Worm (Caenorhabditis elegans) whole organism, L4/young adult: Measurements from ENCODE around the gene M88.4.

Experiments used
- W03F9.2 ChIP-seq: fragments of 150-350 bp; optimal IDR thresholded peaks from 2 replicates; lab custom pipeline; 2014; ENCODE audit warnings: missing biosample characterization, missing genetic modification characterization
- dao-5 ChIP-seq: sonication (generic microtip); optimal IDR thresholded peaks from 2 replicates; lab custom pipeline; 2016; ENCODE audit warnings: missing genotype, missing genetic modification characterization, moderate library complexity, missing compliant biosample characterization
- him-1 ChIP-seq: sonication (generic microtip); optimal IDR thresholded peaks from 2 replicates; lab custom pipeline; 2016; ENCODE audit warnings: missing genotype, missing genetic modification reagents, missing genetic modification characterization, missing compliant biosample characterization

DNA sequence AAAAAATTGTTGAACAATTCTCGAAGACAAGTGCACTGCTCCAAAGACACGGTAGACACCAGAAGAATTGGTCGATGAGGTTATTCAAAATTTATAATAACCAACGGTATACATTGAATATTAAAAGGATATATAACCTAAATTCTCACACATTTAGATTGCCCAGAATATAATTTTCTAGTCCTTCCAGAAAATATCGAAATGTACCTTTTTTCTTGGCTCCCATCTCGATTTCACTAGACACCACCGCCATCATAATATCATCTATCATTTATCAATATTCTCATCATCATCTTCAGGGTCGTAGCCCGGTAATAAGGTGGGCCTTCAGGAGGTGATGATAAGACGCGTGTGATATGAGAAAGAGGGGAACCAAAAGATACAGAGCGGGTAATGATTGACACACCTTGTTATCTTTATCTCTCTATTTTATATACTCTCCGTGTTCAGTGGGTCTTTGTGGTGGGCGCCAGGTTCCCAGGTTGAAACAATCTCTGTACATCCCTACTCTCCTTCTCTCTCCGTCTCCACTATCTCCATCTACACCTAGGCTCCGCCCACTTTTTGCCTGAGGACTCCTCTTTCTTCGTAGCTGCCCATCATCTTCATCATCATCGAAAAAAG lies 51.4 kb downstream of the M88.4 start, which contains the start of gene mab-21:
- no peak for TF ChIP-seq him-1 (tag; lab: Kevin White, UChicago)
- TF ChIP-seq dao-5 (tag; lab: Kevin White, UChicago), result no peak
- no peak for TF ChIP-seq W03F9.2 (tag; lab: Kevin White, UChicago)
